Worm (Caenorhabditis elegans) whole organism, L4 larva: ENCODE measurements around the gene msi-1.

Experiments
- dmd-9 ChIP-seq: fragments of 200-800 bp; sonication (Bioruptor generic); IDR thresholded peaks from 2 replicates; pipeline ENCODE4 v1.3.6; 2022; ENCODE audit warnings: missing genetic modification reagents, missing genetic modification characterization, missing compliant biosample characterization
- jun-1 ChIP-seq: fragments of 150-350 bp; optimal IDR thresholded peaks from 2 replicates; lab custom pipeline; 2014; ENCODE audit warnings: missing biosample characterization, missing genetic modification reagents, missing genetic modification characterization
- lin-13 ChIP-seq: fragments of 150-350 bp; optimal IDR thresholded peaks from 2 replicates; lab custom pipeline; 2014; ENCODE audit warnings: missing biosample characterization, missing genetic modification reagents, missing genetic modification characterization
- snpc-1.2 ChIP-seq: fragments of 200-800 bp; sonication (Bioruptor generic); IDR thresholded peaks from 2 replicates; pipeline ENCODE4 v1.3.6; 2022; ENCODE audit warnings: missing genetic modification reagents, missing genetic modification characterization, missing compliant biosample characterization
- unc-62 ChIP-seq, 3 experiments: fragments of 150-350 bp in 1 of 3; sonication (generic microtip); optimal IDR thresholded peaks in 2 of 3; peaks in 1 of 3; 1 replicate in 1 of 3; 2 replicates in 2 of 3; lab custom pipeline; 2014 to 2017; ENCODE audit warnings: missing biosample characterization in 3 of 3, missing genetic modification characterization in 3 of 3, missing genetic modification reagents in 3 of 3, missing genotype in 1 of 3

ce11 chrIII:3959987-3960386 lies 16.2 kb downstream of the msi-1 start, which contains the start of gene R10E9.3:
- TF ChIP-seq unc-62 (GFP tag; optimal IDR thresholded peaks at IDR 0.05 in 1 of 2; lab: Kevin White, UChicago) (no peak), unc-62 (tag; optimal IDR thresholded peaks at IDR 0.05; lab: Kevin White, UChicago) (no peak), snpc-1.2 (GFP tag; lab: Robert Waterston, UW) (no peak), jun-1 (no peak), lin-13 (GFP tag; lab: Kevin White, UChicago) (no peak), dmd-9 (GFP tag; lab: Robert Waterston, UW) (no peak)
